Fruit fly (Drosophila melanogaster) whole organism: ENCODE measurements around the gene ara.

Experiments
- CG8478 ChIP-seq: fragments of >200 bp; optimal IDR thresholded peaks from 2 replicates; lab custom pipeline; 2018; ENCODE audit warnings: inconsistent platforms
- EcR ChIP-seq, 2 experiments: fragments of >200 bp; optimal IDR thresholded peaks; 2 replicates each; lab custom pipeline; 2017; ENCODE audit warnings: missing biosample characterization in 2 of 2, missing genetic modification characterization in 2 of 2, missing genetic modification reagents in 2 of 2
- pan ChIP-seq: fragments of >200 bp; optimal IDR thresholded peaks from 2 replicates; lab custom pipeline; 2017
- psq ChIP-seq: fragments of >200 bp; optimal IDR thresholded peaks from 2 replicates; lab custom pipeline; 2017

DNA sequence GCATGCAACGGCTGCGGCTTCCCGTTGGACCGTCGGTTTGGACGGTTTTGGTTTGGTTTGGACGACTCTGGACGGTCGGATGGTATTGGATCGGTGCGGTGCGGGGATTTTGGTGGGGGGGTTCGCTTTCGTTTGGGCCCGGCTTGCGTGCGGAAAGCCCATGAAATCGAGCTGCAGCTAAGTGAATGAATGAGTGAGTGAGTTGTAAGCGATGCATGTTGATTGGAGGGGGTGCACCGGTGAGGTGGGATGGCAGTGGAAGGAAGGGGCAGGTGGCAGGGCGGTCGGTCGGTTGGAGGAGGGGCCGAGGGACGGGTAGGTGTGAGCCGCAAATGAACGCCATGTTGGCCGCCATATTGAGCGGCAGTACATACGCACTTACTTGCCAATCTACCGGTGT lies 10.2 kb downstream of the ara start:
- TF ChIP-seq CG8478 (lab: Kevin White, UChicago) = no peak
- no peak for TF ChIP-seq pan
- no peak for TF ChIP-seq psq (lab: Kevin White, UChicago)
- TF ChIP-seq EcR (GFP tag; optimal IDR thresholded peaks at IDR 0.05; lab: Kevin White, UChicago) = no peak
